Worm (Caenorhabditis elegans) whole organism, young adult: ENCODE data around the gene K04F1.9.
A peak's percentile ranks its signal among the peaks of the same experiment; 100 is the strongest.

Experiments
- D2030.7 ChIP-seq: fragments of 200-800 bp; sonication (Bioruptor generic); IDR thresholded peaks from 2 replicates; pipeline ENCODE4 v1.3.6; 2022; ENCODE audit warnings: missing genetic modification reagents, missing genetic modification characterization, missing compliant biosample characterization
- F52B5.7 ChIP-seq: sonication (generic microtip); optimal IDR thresholded peaks from 2 replicates; lab custom pipeline; 2016; ENCODE audit warnings: mild to moderate bottlenecking, missing genetic modification characterization, missing compliant biosample characterization
- Y53F4B.3 ChIP-seq: fragments of 200-800 bp; sonication (Bioruptor generic); IDR thresholded peaks from 2 replicates; pipeline ENCODE4 v1.3.6; 2022; ENCODE audit warnings: missing genetic modification reagents, missing genetic modification characterization, missing compliant biosample characterization
- aptf-2 ChIP-seq: fragments of 200-800 bp; sonication (Bioruptor generic); conservative IDR thresholded peaks from 2 replicates; pipeline ENCODE4 v1.3.6; 2022; ENCODE audit warnings: missing genetic modification reagents, missing genetic modification characterization, missing compliant biosample characterization
- aptf-3 ChIP-seq: fragments of 200-800 bp; sonication (Bioruptor generic); IDR thresholded peaks from 2 replicates; pipeline ENCODE4 v1.3.6; 2022; ENCODE audit warnings: missing genetic modification characterization, missing compliant biosample characterization
- attf-3 ChIP-seq: fragments of 200-800 bp; sonication (Bioruptor generic); conservative IDR thresholded peaks from 2 replicates; pipeline ENCODE4 v1.3.6; 2022; ENCODE audit warnings: missing genetic modification reagents, missing genetic modification characterization, missing compliant biosample characterization
- attf-6 ChIP-seq: fragments of 200-800 bp; sonication (Bioruptor generic); IDR thresholded peaks from 2 replicates; pipeline ENCODE4 v1.3.6; 2022; ENCODE audit warnings: missing genetic modification reagents, missing genetic modification characterization, missing compliant biosample characterization
- bed-1 ChIP-seq: fragments of 200-800 bp; sonication (Bioruptor generic); IDR thresholded peaks from 2 replicates; pipeline ENCODE4 v1.3.6; 2022; ENCODE audit warnings: missing genetic modification reagents, missing genetic modification characterization, missing compliant biosample characterization
- ceh-27 ChIP-seq: fragments of 200-800 bp; sonication (Bioruptor generic); optimal IDR thresholded peaks from 2 replicates; lab custom pipeline; 2018; ENCODE audit warnings: mild to moderate bottlenecking, missing genetic modification characterization, moderate library complexity, missing compliant biosample characterization
- dpff-1 ChIP-seq: sonication (generic microtip); optimal IDR thresholded peaks from 2 replicates; lab custom pipeline; 2017; ENCODE audit warnings: mild to moderate bottlenecking, missing genetic modification characterization, missing compliant biosample characterization
- efl-1 ChIP-seq: fragments of 150-350 bp; optimal IDR thresholded peaks from 2 replicates; lab custom pipeline; 2014; ENCODE audit warnings: missing biosample characterization, missing genetic modification reagents, missing genetic modification characterization
- egrh-3 ChIP-seq: fragments of 200-800 bp; sonication (Bioruptor generic); IDR thresholded peaks from 2 replicates; pipeline ENCODE4 v1.3.6; 2022; ENCODE audit warnings: missing genetic modification reagents, missing genetic modification characterization, missing compliant biosample characterization
- ets-4 ChIP-seq: fragments of 200-800 bp; sonication (Bioruptor generic); optimal IDR thresholded peaks from 2 replicates; lab custom pipeline; 2018; ENCODE audit warnings: mild to moderate bottlenecking, missing genetic modification characterization, missing compliant biosample characterization
- gei-17 ChIP-seq: fragments of 200-800 bp; sonication (Bioruptor generic); optimal IDR thresholded peaks from 2 replicates; lab custom pipeline; 2018; ENCODE audit warnings: mild to moderate bottlenecking, missing genetic modification characterization, missing compliant biosample characterization
- him-1 ChIP-seq: sonication (generic microtip); optimal IDR thresholded peaks from 2 replicates; lab custom pipeline; 2016; ENCODE audit warnings: missing genotype, missing genetic modification reagents, missing genetic modification characterization, missing compliant biosample characterization
- hmg-1.2 ChIP-seq: fragments of 200-800 bp; sonication (Bioruptor generic); IDR thresholded peaks from 2 replicates; pipeline ENCODE4 v1.3.6; 2022; ENCODE audit warnings: missing genetic modification reagents, missing genetic modification characterization, missing compliant biosample characterization
- hrde-1 ChIP-seq: sonication (generic microtip); optimal IDR thresholded peaks from 2 replicates; lab custom pipeline; 2016; ENCODE audit warnings: missing genetic modification characterization, mild to moderate bottlenecking, missing compliant biosample characterization, moderate library complexity, missing genotype, missing genetic modification reagents, borderline replicate concordance
- let-526 ChIP-seq: fragments of 200-800 bp; sonication (Bioruptor generic); IDR thresholded peaks from 2 replicates; pipeline ENCODE4 v1.3.6; 2022; ENCODE audit warnings: missing genetic modification reagents, missing genetic modification characterization, missing compliant biosample characterization
- lsy-27 ChIP-seq: sonication (generic microtip); optimal IDR thresholded peaks from 2 replicates; lab custom pipeline; 2017; ENCODE audit warnings: missing genetic modification characterization, mild to moderate bottlenecking, missing compliant biosample characterization, antibody characterized with exemption, missing genotype, borderline replicate concordance; ENCODE audit not compliant: insufficient read depth
- madf-8 ChIP-seq: fragments of 200-800 bp; sonication (Bioruptor generic); conservative IDR thresholded peaks from 2 replicates; pipeline ENCODE4 v1.3.6; 2022; ENCODE audit warnings: missing genetic modification reagents, missing genetic modification characterization, missing compliant biosample characterization
- mcd-1 ChIP-seq: fragments of 200-800 bp; sonication (Bioruptor generic); IDR thresholded peaks from 2 replicates; pipeline ENCODE4 v1.3.6; 2022; ENCODE audit warnings: missing genetic modification reagents, missing genetic modification characterization, missing compliant biosample characterization
- nfyb-1 ChIP-seq: fragments of 200-800 bp; sonication (Bioruptor generic); IDR thresholded peaks from 2 replicates; pipeline ENCODE4 v1.3.6; 2022; ENCODE audit warnings: missing genetic modification reagents, missing genetic modification characterization, missing compliant biosample characterization
- nhr-179 ChIP-seq: sonication (generic microtip); optimal IDR thresholded peaks from 2 replicates; lab custom pipeline; 2016; ENCODE audit warnings: mild to moderate bottlenecking, missing genetic modification characterization, missing compliant biosample characterization
- sdz-38 ChIP-seq: sonication (generic microtip); optimal IDR thresholded peaks from 2 replicates; lab custom pipeline; 2016; ENCODE audit warnings: missing genotype, missing genetic modification characterization, missing compliant biosample characterization
- snpc-1.1 ChIP-seq: sonication (generic microtip); optimal IDR thresholded peaks from 2 replicates; lab custom pipeline; 2017; ENCODE audit warnings: missing genetic modification characterization, mild to moderate bottlenecking, missing compliant biosample characterization, antibody characterized with exemption, moderate library complexity, missing genotype, missing genetic modification reagents; ENCODE audit not compliant: insufficient read depth
- snpc-3.4 ChIP-seq: sonication (generic microtip); optimal IDR thresholded peaks from 2 replicates; lab custom pipeline; 2017; ENCODE audit warnings: missing genetic modification characterization, mild to moderate bottlenecking, missing compliant biosample characterization, antibody characterized with exemption, moderate library complexity, missing genotype, missing genetic modification reagents
- tbx-9 ChIP-seq: sonication (generic microtip); optimal IDR thresholded peaks from 2 replicates; lab custom pipeline; 2016; ENCODE audit warnings: borderline replicate concordance, missing genetic modification characterization, inconsistent platforms, missing compliant biosample characterization
- tlf-1 ChIP-seq: fragments of 200-800 bp; sonication (Bioruptor generic); optimal IDR thresholded peaks from 2 replicates; lab custom pipeline; 2018; ENCODE audit warnings: mild to moderate bottlenecking, missing genetic modification characterization, missing compliant biosample characterization
- zfh-2 ChIP-seq: fragments of 200-800 bp; sonication (Bioruptor generic); conservative IDR thresholded peaks from 2 replicates; pipeline ENCODE4 v1.3.6; 2022; ENCODE audit warnings: missing genetic modification reagents, missing genetic modification characterization, missing compliant biosample characterization
- ztf-6 ChIP-seq: fragments of 200-800 bp; sonication (Bioruptor generic); IDR thresholded peaks from 2 replicates; pipeline ENCODE4 v1.3.6; 2022; ENCODE audit warnings: missing genetic modification reagents, missing genetic modification characterization, missing compliant biosample characterization

Gene K04F1.9

ce11 chrV:1680770-1681169, 15.7 kb downstream of the K04F1.9 start, which contains the start of gene srw-91:
srw-91 (minus strand) TSS chrV:1680870.
- no peak for TF ChIP-seq ets-4 (GFP tag; lab: Kevin White, UChicago)
- no peak for TF ChIP-seq ceh-27 (GFP tag; lab: Kevin White, UChicago)
- no peak for TF ChIP-seq F52B5.7 (tag; lab: Kevin White, UChicago)
- no peak for TF ChIP-seq snpc-3.4 (tag; lab: Kevin White, UChicago)
- no peak for TF ChIP-seq him-1 (tag; lab: Kevin White, UChicago)
- TF ChIP-seq nhr-179 (tag; lab: Kevin White, UChicago): no peak
- TF ChIP-seq hrde-1 (tag; lab: Kevin White, UChicago): no peak
- no peak for TF ChIP-seq mcd-1
- no peak for TF ChIP-seq efl-1 (GFP tag; lab: Kevin White, UChicago)
- TF ChIP-seq, all 124 proteins: peak for 0

- TF ChIP-seq attf-3 (GFP tag; lab: Robert Waterston, UW): no peak
- no peak for TF ChIP-seq D2030.7
- TF ChIP-seq ztf-6 (GFP tag; lab: Robert Waterston, UW): no peak
- no peak for TF ChIP-seq Y53F4B.3 (GFP tag; lab: Robert Waterston, UW)
These were observed 17.3 kb downstream of the K04F1.9 start, which contains the start of gene srh-3 for ce11 chrV:1682279-1682678. srh-3 (plus strand) TSS chrV:1682579.

ce11 chrV:1685328-1685727, 20.3 kb downstream of the K04F1.9 start, which contains the start of gene srh-5:
srh-5 (plus strand) TSS chrV:1685628.
- TF ChIP-seq sdz-38 (tag; lab: Kevin White, UChicago): no peak
- TF ChIP-seq bed-1 (GFP tag; lab: Robert Waterston, UW): no peak
- no peak for TF ChIP-seq nfyb-1 (GFP tag; lab: Robert Waterston, UW)
- TF ChIP-seq tbx-9 (tag; lab: Kevin White, UChicago): no peak
- TF ChIP-seq nhr-179 (tag; lab: Kevin White, UChicago): no peak
- no peak for TF ChIP-seq lsy-27 (tag; lab: Kevin White, UChicago)

- TF ChIP-seq aptf-2 (peak; percentile 80), aptf-3 (GFP tag; lab: Robert Waterston, UW) (0 out of 2 replicates have a peak, but pooled peaks have one; percentile 63)
These were observed 27.5 kb downstream of the K04F1.9 start, which contains the start of gene Y46H3C.5 for ce11 chrV:1692494-1692893. Y46H3C.5 (minus strand) TSS chrV:1692495.

- TF ChIP-seq aptf-3 (GFP tag; lab: Robert Waterston, UW): 0 out of 2 replicates have a peak, but pooled peaks have one; percentile 60
- TF ChIP-seq hmg-1.2 (GFP tag; lab: Robert Waterston, UW): peak; percentile 65
- TF ChIP-seq aptf-2: peak; percentile 94
These were observed 28.9 kb downstream of the K04F1.9 start, which contains the start of gene Y46H3C.7 for ce11 chrV:1693876-1694275. Y46H3C.7 (minus strand) TSS chrV:1694022.

ce11 chrV:1698400-1698799, 33.4 kb downstream of the K04F1.9 start:
- TF ChIP-seq tlf-1 (GFP tag; lab: Kevin White, UChicago): no peak
- peak; percentile 79 for TF ChIP-seq zfh-2
- TF ChIP-seq egrh-3 (GFP tag; lab: Robert Waterston, UW): peak; percentile 49; the same call in 1 of the 2 replicates

- TF ChIP-seq snpc-1.1 (tag; lab: Kevin White, UChicago): no peak
- no peak for TF ChIP-seq let-526 (GFP tag; lab: Robert Waterston, UW)
- peak; percentile 89 for TF ChIP-seq zfh-2
- 0 out of 2 replicates have a peak, but pooled peaks have one; percentile 25 for TF ChIP-seq attf-6 (GFP tag; lab: Robert Waterston, UW)
- no peak for TF ChIP-seq madf-8 (GFP tag; lab: Robert Waterston, UW)
- TF ChIP-seq dpff-1: no peak
- peak; percentile 78 for TF ChIP-seq egrh-3 (GFP tag; lab: Robert Waterston, UW)
- TF ChIP-seq gei-17: no peak
These were observed 34.3 kb downstream of the K04F1.9 start for ce11 chrV:1699228-1699795.
